Fruit fly (Drosophila melanogaster): ENCODE results near the gene spidey.

The spidey gene

DNA sequence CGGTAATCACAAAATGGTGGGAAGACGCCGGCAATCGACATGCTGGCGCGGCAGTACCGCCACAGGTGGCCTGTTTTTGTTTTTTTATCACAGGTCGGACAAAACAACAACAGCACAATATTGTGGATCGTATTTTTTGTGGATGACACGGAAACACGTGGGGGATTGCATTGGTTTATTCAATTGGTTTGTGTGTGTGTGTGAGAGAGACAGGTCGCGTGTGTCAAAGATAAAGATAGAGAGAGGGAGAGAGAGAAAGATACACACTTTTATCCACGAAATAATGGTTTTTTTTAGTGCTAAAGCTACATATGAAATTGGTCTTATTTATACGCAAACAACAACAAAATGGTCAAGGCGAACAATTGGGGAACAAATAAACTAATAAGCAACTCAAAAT, 50.3 kb downstream of the spidey start:
- TF ChIP-seq fd59A (GFP tag; optimal IDR thresholded peaks at IDR 0.05) (no peak), CG6163 (GFP tag; IDR thresholded peaks at IDR 0.05) (peak; percentile 38; the same call in 1 of the 3 replicates)

DNA sequence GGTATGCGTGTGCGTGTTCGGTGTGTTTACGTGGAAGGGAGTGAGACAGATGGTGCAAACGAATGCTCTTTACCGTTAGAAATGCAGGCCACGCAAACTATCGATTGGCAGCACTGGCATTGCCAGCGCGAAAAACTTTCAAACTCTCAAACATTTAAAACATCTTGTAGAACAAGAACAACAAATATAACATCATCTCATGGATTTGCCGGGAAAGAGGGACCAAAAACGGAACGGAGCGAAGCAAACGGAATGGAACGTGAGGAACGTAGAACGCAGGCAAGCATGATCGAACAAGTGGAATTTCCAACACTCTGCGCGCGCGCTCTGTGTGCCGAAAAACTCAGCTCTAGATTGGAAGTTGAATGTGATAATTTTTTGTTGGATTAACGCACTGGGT, 50.8 kb downstream of the spidey start:
- TF ChIP-seq Hr39 (GFP tag; optimal IDR thresholded peaks at IDR 0.05), result no peak
- no peak for TF ChIP-seq Hr38 (GFP tag; optimal IDR thresholded peaks at IDR 0.05)
- TF ChIP-seq Eip78C (GFP tag), result no peak
- TF ChIP-seq CG8319 (GFP tag; optimal IDR thresholded peaks at IDR 0.05), result no peak
- no peak for TF ChIP-seq CG31627 (GFP tag; optimal IDR thresholded peaks at IDR 0.05)
- no peak for TF ChIP-seq OdsH (GFP tag; optimal IDR thresholded peaks at IDR 0.05)
- TF ChIP-seq vri (GFP tag; optimal IDR thresholded peaks at IDR 0.05), result no peak
- TF ChIP-seq CG8119 (GFP tag; IDR thresholded peaks at IDR 0.05), result no peak

DNA sequence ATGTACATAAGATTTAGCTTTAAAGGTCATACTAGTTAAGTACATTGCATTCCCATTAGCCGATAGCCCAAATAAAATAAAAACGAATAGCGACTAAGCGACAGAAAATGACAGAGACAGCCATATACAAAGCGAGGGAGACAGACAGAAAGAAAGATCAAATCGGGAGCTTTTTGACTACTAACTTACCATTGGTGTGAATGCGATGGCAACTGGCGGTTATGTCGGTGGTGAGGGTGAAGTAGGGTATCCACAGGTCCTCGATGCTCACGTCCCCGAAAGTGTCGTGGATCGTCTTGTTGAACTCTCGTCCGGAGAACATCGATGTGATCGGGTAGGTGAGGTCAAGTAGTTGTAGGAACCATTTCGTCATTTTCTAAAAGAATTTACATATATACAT, 52.3 kb downstream of the spidey start:
- no peak for TF ChIP-seq Sox102F (GFP tag; optimal IDR thresholded peaks at IDR 0.05)
- no peak for TF ChIP-seq CG32006 (GFP tag; optimal IDR thresholded peaks at IDR 0.05)
- TF ChIP-seq achi (GFP tag; optimal IDR thresholded peaks at IDR 0.05), result no peak
- peak; percentile 71 for TF ChIP-seq svp (GFP tag)
- no peak for TF ChIP-seq CG16779 (tag; optimal IDR thresholded peaks at IDR 0.05)
